Worm (Caenorhabditis elegans) whole organism, L1 larva: Measurements from ENCODE around the gene pbo-4.

Source experiments
- C16A3.4 ChIP-seq: fragments of 150-350 bp; optimal IDR thresholded peaks from 2 replicates; lab custom pipeline; 2014; ENCODE audit warnings: missing biosample characterization, missing genetic modification characterization
- hpl-2 ChIP-seq: fragments of 150-350 bp; optimal IDR thresholded peaks from 2 replicates; lab custom pipeline; 2014; ENCODE audit warnings: missing biosample characterization, missing genetic modification reagents, missing genetic modification characterization
- lin-14 ChIP-seq: fragments of 200-800 bp; sonication (Bioruptor generic); optimal IDR thresholded peaks from 2 replicates; lab custom pipeline; 2018; ENCODE audit warnings: mild to moderate bottlenecking, missing genetic modification characterization, moderate library complexity, missing compliant biosample characterization
- mep-1 ChIP-seq: fragments of 150-350 bp; optimal IDR thresholded peaks from 2 replicates; lab custom pipeline; 2014; ENCODE audit warnings: missing biosample characterization, missing genetic modification characterization
- swsn-7 ChIP-seq: sonication (generic microtip); optimal IDR thresholded peaks from 2 replicates; lab custom pipeline; 2016; ENCODE audit warnings: missing genetic modification characterization, missing compliant biosample characterization
- unc-62 ChIP-seq: fragments of 150-350 bp; optimal IDR thresholded peaks from 2 replicates; lab custom pipeline; 2014; ENCODE audit warnings: missing biosample characterization, missing genetic modification reagents, missing genetic modification characterization
- unc-86 ChIP-seq: sonication (generic microtip); optimal IDR thresholded peaks from 2 replicates; lab custom pipeline; 2016; ENCODE audit warnings: missing genetic modification characterization, missing compliant biosample characterization

DNA sequence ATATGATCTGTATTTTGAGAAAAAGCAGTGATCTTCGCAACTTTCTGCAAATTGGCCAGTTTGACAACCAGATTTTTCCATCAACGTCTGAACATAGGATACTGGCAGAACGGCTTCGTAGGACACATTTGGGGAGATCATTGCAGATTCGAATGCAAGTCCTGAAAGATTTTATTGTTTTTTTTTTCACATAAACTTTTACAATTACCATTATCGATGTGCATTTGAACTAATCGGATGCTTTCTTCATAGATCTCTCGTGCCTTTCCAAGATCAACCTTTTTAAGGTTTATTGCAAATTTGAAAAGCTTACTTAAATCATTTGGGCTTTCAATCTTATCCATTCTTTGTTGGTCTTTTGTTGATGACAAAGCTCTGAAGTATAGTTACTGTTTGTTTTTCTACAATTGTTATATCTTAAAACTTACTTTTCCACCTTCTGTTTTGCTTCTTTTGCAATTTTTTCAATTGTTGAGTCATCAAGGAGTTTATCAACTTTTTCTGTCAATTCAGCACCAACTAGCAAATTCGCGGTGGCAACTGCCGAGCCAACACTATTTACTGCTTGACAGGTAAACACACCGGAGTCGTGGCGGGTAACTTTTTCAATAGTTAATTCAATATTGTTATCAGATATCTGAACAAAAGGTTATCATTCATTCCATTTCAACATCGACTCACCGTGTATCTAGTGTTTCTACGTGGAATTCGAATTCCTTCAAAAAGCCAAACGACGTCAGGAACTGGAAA is 22.7 kb downstream of the pbo-4 start:
- TF ChIP-seq C16A3.4 (tag; lab: Kevin White, UChicago) (no peak), mep-1 (tag; lab: Kevin White, UChicago) (no peak), lin-14 (no peak), hpl-2 (no peak), swsn-7 (tag; lab: Kevin White, UChicago) (no peak), unc-86 (tag; lab: Kevin White, UChicago) (no peak), unc-62 (GFP tag; lab: Kevin White, UChicago) (no peak)
